Worm (Caenorhabditis elegans) whole organism, mixed stage, embryonic: Measurements from ENCODE around the gene K08D10.11.

Experiments
- M03D4.4 ChIP-seq: sonication (generic microtip); optimal IDR thresholded peaks from 2 replicates; lab custom pipeline; 2017; ENCODE audit warnings: mild to moderate bottlenecking, missing genetic modification characterization, missing compliant biosample characterization
- bed-3 ChIP-seq: fragments of 200-800 bp; sonication (Bioruptor generic); optimal IDR thresholded peaks from 3 replicates; lab custom pipeline; 2018; ENCODE audit warnings: mild to moderate bottlenecking, missing genetic modification characterization, moderate library complexity, missing compliant biosample characterization
- blmp-1 ChIP-seq: fragments of 150-350 bp; optimal IDR thresholded peaks from 2 replicates; lab custom pipeline; 2014; ENCODE audit warnings: missing biosample characterization, missing genetic modification characterization
- ceh-39 ChIP-seq: fragments of 150-350 bp; optimal IDR thresholded peaks from 2 replicates; lab custom pipeline; 2014; ENCODE audit warnings: missing biosample characterization, missing genetic modification characterization
- ceh-43 ChIP-seq: fragments of 200-800 bp; sonication (Bioruptor generic); optimal IDR thresholded peaks from 2 replicates; lab custom pipeline; 2018; ENCODE audit warnings: mild to moderate bottlenecking, missing genetic modification characterization, moderate library complexity, missing compliant biosample characterization
- ces-1 ChIP-seq: fragments of 150-350 bp; optimal IDR thresholded peaks from 2 replicates; lab custom pipeline; 2014; ENCODE audit warnings: missing biosample characterization, missing genetic modification reagents, missing genetic modification characterization
- cnd-1 ChIP-seq: fragments of 200-800 bp; sonication (Bioruptor generic); optimal IDR thresholded peaks from 2 replicates; lab custom pipeline; 2018; ENCODE audit warnings: mild to moderate bottlenecking, missing genetic modification characterization, missing compliant biosample characterization
- drap-1 ChIP-seq: fragments of 200-800 bp; sonication (Bioruptor generic); optimal IDR thresholded peaks from 3 replicates; lab custom pipeline; 2018; ENCODE audit warnings: mild to moderate bottlenecking, missing genetic modification characterization, missing compliant biosample characterization
- elt-1 ChIP-seq: sonication (generic microtip); optimal IDR thresholded peaks from 2 replicates; lab custom pipeline; 2017; ENCODE audit warnings: missing genetic modification characterization, mild to moderate bottlenecking, missing compliant biosample characterization, antibody characterized with exemption, moderate library complexity, borderline replicate concordance; ENCODE audit not compliant: insufficient read depth
- elt-3 ChIP-seq: fragments of 150-350 bp; optimal IDR thresholded peaks from 2 replicates; lab custom pipeline; 2014; ENCODE audit warnings: missing biosample characterization, missing genetic modification characterization
- flh-1 ChIP-seq: fragments of 200-800 bp; sonication (Bioruptor generic); optimal IDR thresholded peaks from 2 replicates; lab custom pipeline; 2018; ENCODE audit warnings: mild to moderate bottlenecking, missing genetic modification characterization, moderate library complexity, missing compliant biosample characterization
- ham-2 ChIP-seq: fragments of 200-800 bp; sonication (Bioruptor generic); optimal IDR thresholded peaks from 2 replicates; lab custom pipeline; 2018; ENCODE audit warnings: mild to moderate bottlenecking, missing genetic modification characterization, missing compliant biosample characterization
- hlh-1 ChIP-seq: fragments of 150-350 bp; optimal IDR thresholded peaks from 2 replicates; lab custom pipeline; 2014; ENCODE audit warnings: missing biosample characterization, missing genetic modification reagents, missing genetic modification characterization
- lin-32 ChIP-seq: fragments of 200-800 bp; sonication (Bioruptor generic); optimal IDR thresholded peaks from 2 replicates; lab custom pipeline; 2018; ENCODE audit warnings: mild to moderate bottlenecking, missing genetic modification characterization, missing compliant biosample characterization
- lsy-2 ChIP-seq: fragments of 150-350 bp; optimal IDR thresholded peaks from 2 replicates; lab custom pipeline; 2014; ENCODE audit warnings: missing biosample characterization, missing genetic modification characterization
- mab-5 ChIP-seq: fragments of 150-350 bp; optimal IDR thresholded peaks from 2 replicates; lab custom pipeline; 2014; ENCODE audit warnings: missing biosample characterization, missing genetic modification characterization
- mls-2 ChIP-seq: sonication (generic microtip); optimal IDR thresholded peaks from 2 replicates; lab custom pipeline; 2016; ENCODE audit warnings: mild to moderate bottlenecking, missing genetic modification characterization, moderate library complexity, missing compliant biosample characterization
- nhr-12 ChIP-seq: fragments of 150-350 bp; optimal IDR thresholded peaks from 2 replicates; lab custom pipeline; 2014; ENCODE audit warnings: missing biosample characterization, missing genetic modification characterization
- nhr-2 ChIP-seq: fragments of 150-350 bp; optimal IDR thresholded peaks from 2 replicates; lab custom pipeline; 2014; ENCODE audit warnings: missing biosample characterization, missing genetic modification characterization
- nhr-237 ChIP-seq: fragments of 150-350 bp; optimal IDR thresholded peaks from 2 replicates; lab custom pipeline; 2014; ENCODE audit warnings: missing biosample characterization, missing genetic modification characterization
- nhr-28 ChIP-seq: fragments of 150-350 bp; optimal IDR thresholded peaks from 2 replicates; lab custom pipeline; 2014; ENCODE audit warnings: missing biosample characterization, missing genetic modification characterization
- pha-4 ChIP-seq: fragments of 150-350 bp; optimal IDR thresholded peaks from 2 replicates; lab custom pipeline; 2018; ENCODE audit warnings: missing biosample characterization, missing genetic modification reagents, missing genetic modification characterization
- snpc-4 ChIP-seq: fragments of 150-350 bp; optimal IDR thresholded peaks from 2 replicates; lab custom pipeline; 2014; ENCODE audit warnings: missing biosample characterization, missing genetic modification characterization
- sptf-1 ChIP-seq: sonication (generic microtip); optimal IDR thresholded peaks from 2 replicates; lab custom pipeline; 2017; ENCODE audit warnings: mild to moderate bottlenecking, missing genetic modification characterization, moderate library complexity, missing compliant biosample characterization
- tbx-8 ChIP-seq: fragments of 200-800 bp; sonication (Bioruptor generic); optimal IDR thresholded peaks from 2 replicates; lab custom pipeline; 2018; ENCODE audit warnings: mild to moderate bottlenecking, missing genetic modification characterization, moderate library complexity, missing compliant biosample characterization
- unc-39 ChIP-seq: fragments of 150-350 bp; optimal IDR thresholded peaks from 2 replicates; lab custom pipeline; 2014; ENCODE audit warnings: missing biosample characterization, missing genetic modification characterization
- unc-62 ChIP-seq: fragments of 150-350 bp; optimal IDR thresholded peaks from 2 replicates; lab custom pipeline; 2014; ENCODE audit warnings: missing biosample characterization, missing genetic modification reagents, missing genetic modification characterization
- zip-8 ChIP-seq: fragments of 150-350 bp; optimal IDR thresholded peaks from 2 replicates; lab custom pipeline; 2014; ENCODE audit warnings: missing biosample characterization, missing genetic modification characterization
- ztf-11 ChIP-seq: fragments of 150-350 bp; optimal IDR thresholded peaks from 2 replicates; lab custom pipeline; 2014; ENCODE audit warnings: missing biosample characterization, missing genetic modification characterization

K08D10.11 gene

DNA sequence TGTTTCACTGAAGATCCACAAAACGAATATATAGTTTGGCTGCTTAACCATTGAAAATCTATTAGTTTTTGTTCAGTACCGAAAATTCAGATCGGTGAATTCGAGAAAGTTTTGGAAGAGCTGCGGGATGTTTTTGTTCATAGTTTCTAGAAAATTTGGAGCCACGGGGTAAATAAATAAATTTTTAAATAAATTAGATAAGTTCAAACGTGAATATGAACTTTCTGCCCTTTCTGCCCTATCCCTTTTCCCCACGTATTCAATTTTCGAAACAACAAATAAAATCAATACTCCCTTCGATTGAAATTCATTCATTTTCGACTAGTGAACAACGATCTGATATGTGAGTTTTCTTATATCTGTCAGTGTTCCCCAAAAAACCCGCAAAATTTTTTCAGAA, 23.9 kb downstream of the K08D10.11 start, which contains the start of gene scrm-5:
scrm-5 (plus strand) TSS at position 301 of the 400 bp plus-strand sequence.
- TF ChIP-seq ceh-43 (GFP tag; lab: Kevin White, UChicago) (no peak), ceh-39 (no peak), snpc-4 (tag; lab: Kevin White, UChicago) (no peak)

DNA sequence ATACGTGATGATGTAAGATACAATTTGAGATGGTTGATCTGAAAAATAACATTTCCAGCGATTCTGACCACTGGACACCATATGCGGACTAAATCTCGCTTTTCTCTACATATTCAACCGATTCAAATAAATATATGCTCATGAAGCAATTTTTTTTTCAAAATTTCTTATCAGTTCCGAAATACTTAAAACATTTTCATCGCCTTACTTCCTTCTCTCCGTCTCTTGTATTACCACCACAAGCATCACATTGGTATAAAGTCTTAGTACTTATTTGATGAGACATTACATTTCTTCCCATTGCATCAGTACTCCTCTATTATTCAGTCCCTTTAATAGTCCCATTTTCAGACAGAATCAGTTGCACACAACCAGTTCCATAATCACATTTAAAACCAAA, 31.4 kb downstream of the K08D10.11 start, which contains the start of gene K08D10.14:
K08D10.14 (plus strand) TSS at position 301 of the 400 bp plus-strand sequence.
- TF ChIP-seq blmp-1 (no peak), sptf-1 (tag; lab: Kevin White, UChicago) (no peak), bed-3 (GFP tag; lab: Kevin White, UChicago) (no peak), snpc-4 (tag; lab: Kevin White, UChicago) (no peak), tbx-8 (GFP tag; lab: Kevin White, UChicago) (no peak), ham-2 (GFP tag; lab: Kevin White, UChicago) (no peak), elt-1 (tag; lab: Kevin White, UChicago) (no peak), unc-62 (GFP tag; lab: Kevin White, UChicago) (no peak), pha-4 (tag; lab: Kevin White, UChicago) (no peak), ceh-39 (no peak), nhr-237 (tag; lab: Kevin White, UChicago) (no peak), lsy-2 (tag; lab: Kevin White, UChicago) (no peak), nhr-2 (tag; lab: Kevin White, UChicago) (no peak), elt-3 (tag; lab: Kevin White, UChicago) (no peak), flh-1 (GFP tag; lab: Kevin White, UChicago) (no peak), M03D4.4 (tag; lab: Kevin White, UChicago) (no peak), ces-1 (no peak), mls-2 (no peak)

DNA sequence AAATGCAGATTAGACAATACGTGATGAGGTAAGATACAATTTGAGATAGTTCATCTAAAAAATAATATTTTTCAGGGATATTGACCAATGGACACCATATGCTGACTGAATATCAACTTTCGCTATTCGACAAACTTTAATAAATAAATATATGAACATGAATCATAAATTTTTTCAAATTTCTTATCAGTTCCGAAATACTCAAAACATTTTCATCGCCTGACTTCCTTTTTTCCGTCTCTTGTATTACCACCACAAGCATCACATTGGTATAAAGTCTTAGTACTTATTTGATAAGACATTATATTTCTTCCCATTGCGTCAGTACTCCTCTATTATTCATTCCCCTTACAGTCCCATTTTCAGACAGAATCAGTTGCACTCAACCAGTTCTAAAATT, 33.9 kb downstream of the K08D10.11 start, which contains the start of the genes K08D10.10 and R07C12.1:
K08D10.10 (plus strand) TSS at position 93 of the 400 bp plus-strand sequence.
R07C12.1 (plus strand) TSS at position 314 of the 400 bp plus-strand sequence.
- TF ChIP-seq drap-1 (GFP tag; lab: Kevin White, UChicago) = no peak
- no peak for TF ChIP-seq sptf-1 (tag; lab: Kevin White, UChicago)
- no peak for TF ChIP-seq hlh-1 (tag; lab: Kevin White, UChicago)
- no peak for TF ChIP-seq ham-2 (GFP tag; lab: Kevin White, UChicago)
- no peak for TF ChIP-seq cnd-1 (tag; lab: Kevin White, UChicago)
- no peak for TF ChIP-seq nhr-12
- TF ChIP-seq snpc-4 (tag; lab: Kevin White, UChicago) = no peak
- TF ChIP-seq flh-1 (GFP tag; lab: Kevin White, UChicago) = no peak
- no peak for TF ChIP-seq zip-8 (tag; lab: Kevin White, UChicago)
- no peak for TF ChIP-seq bed-3 (GFP tag; lab: Kevin White, UChicago)
- no peak for TF ChIP-seq ceh-43 (GFP tag; lab: Kevin White, UChicago)
- no peak for TF ChIP-seq elt-3 (tag; lab: Kevin White, UChicago)
- TF ChIP-seq ceh-39 = no peak
- TF ChIP-seq unc-39 (tag; lab: Kevin White, UChicago) = no peak
- TF ChIP-seq M03D4.4 (tag; lab: Kevin White, UChicago) = no peak
- TF ChIP-seq blmp-1 = no peak
- no peak for TF ChIP-seq ces-1
- no peak for TF ChIP-seq tbx-8 (GFP tag; lab: Kevin White, UChicago)
- TF ChIP-seq mls-2 = no peak
- no peak for TF ChIP-seq nhr-237 (tag; lab: Kevin White, UChicago)

DNA sequence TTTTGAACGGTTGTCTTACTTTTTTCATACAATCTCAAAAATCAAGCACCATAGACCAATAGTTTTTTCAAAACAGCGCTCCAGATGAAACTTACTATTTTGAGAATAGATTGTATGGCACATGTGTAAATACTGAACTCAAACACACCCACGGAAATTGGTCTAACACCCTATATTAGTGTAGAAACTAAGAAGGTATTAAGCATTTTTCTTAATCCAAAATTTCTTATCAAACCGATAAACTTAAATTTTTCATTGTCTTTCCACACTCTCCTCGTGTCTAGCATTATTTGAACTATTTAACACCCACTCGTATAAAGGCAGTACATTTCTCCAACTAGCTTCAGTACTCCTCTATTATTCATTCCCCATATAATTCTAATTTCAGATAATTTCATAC, 35.9 kb downstream of the K08D10.11 start:
- TF ChIP-seq nhr-2 (tag; lab: Kevin White, UChicago) (no peak), nhr-28 (tag; lab: Kevin White, UChicago) (no peak), ceh-39 (no peak), ztf-11 (no peak), snpc-4 (tag; lab: Kevin White, UChicago) (no peak), nhr-12 (no peak), mls-2 (no peak), ham-2 (GFP tag; lab: Kevin White, UChicago) (no peak), unc-39 (tag; lab: Kevin White, UChicago) (no peak), mab-5 (tag; lab: Kevin White, UChicago) (no peak), lin-32 (GFP tag; lab: Kevin White, UChicago) (no peak), ces-1 (no peak)

DNA sequence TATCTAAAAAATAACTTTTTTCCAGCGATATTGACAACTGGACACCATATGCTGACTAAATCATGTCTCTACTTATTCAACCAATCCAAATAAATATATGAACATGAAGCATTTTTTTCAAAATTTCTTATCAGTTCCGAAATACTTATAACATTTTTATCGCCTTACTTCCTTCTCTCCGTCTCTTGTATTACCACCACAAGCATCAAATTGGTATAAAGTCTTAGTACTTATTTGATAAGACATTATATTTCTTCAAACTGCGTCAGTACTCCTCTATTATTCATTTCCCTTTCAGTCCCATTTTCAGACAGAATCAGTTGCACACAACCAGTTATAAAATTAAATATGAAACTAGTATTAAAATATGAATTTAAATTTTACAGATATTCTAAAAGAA, 38.1 kb downstream of the K08D10.11 start:
- TF ChIP-seq nhr-28 (tag; lab: Kevin White, UChicago) = no peak
- no peak for TF ChIP-seq nhr-12
- no peak for TF ChIP-seq lin-32 (GFP tag; lab: Kevin White, UChicago)
- no peak for TF ChIP-seq zip-8 (tag; lab: Kevin White, UChicago)
- no peak for TF ChIP-seq ham-2 (GFP tag; lab: Kevin White, UChicago)
- TF ChIP-seq bed-3 (GFP tag; lab: Kevin White, UChicago) = no peak
- no peak for TF ChIP-seq snpc-4 (tag; lab: Kevin White, UChicago)
- TF ChIP-seq nhr-237 (tag; lab: Kevin White, UChicago) = no peak
- no peak for TF ChIP-seq hlh-1 (tag; lab: Kevin White, UChicago)
- TF ChIP-seq, all 35 proteins: peak for 0
